Worm (Caenorhabditis elegans) whole organism, midembryonic: Measurements from ENCODE around the gene unc-1.

ENCODE experiments used
- T22C8.4 ChIP-seq: fragments of 200-800 bp; sonication (Bioruptor generic); IDR thresholded peaks from 2 replicates; pipeline ENCODE4 v1.3.6; 2022; ENCODE audit warnings: missing genetic modification characterization, missing compliant biosample characterization
- cog-1 ChIP-seq: sonication (generic microtip); optimal IDR thresholded peaks from 2 replicates; lab custom pipeline; 2016; ENCODE audit warnings: missing genetic modification characterization, missing compliant biosample characterization
- flt-1 ChIP-seq: fragments of 200-800 bp; sonication (Bioruptor generic); IDR thresholded peaks from 2 replicates; pipeline ENCODE4 v1.3.6; 2022; ENCODE audit warnings: missing genetic modification characterization, missing compliant biosample characterization
- klf-2 ChIP-seq: fragments of 200-800 bp; sonication (Bioruptor generic); conservative IDR thresholded peaks from 2 replicates; pipeline ENCODE4 v1.3.6; 2022; ENCODE audit warnings: missing genetic modification reagents, missing genetic modification characterization, missing compliant biosample characterization
- med-1 ChIP-seq: sonication (generic microtip); optimal IDR thresholded peaks from 2 replicates; lab custom pipeline; 2017; ENCODE audit warnings: missing genetic modification characterization, mild to moderate bottlenecking, missing compliant biosample characterization, antibody characterized with exemption, missing genetic modification reagents; ENCODE audit not compliant: insufficient read depth
- ref-1 ChIP-seq: fragments of 200-800 bp; sonication (Bioruptor generic); conservative IDR thresholded peaks from 2 replicates; pipeline ENCODE4 v1.3.6; 2022; ENCODE audit warnings: missing genetic modification reagents, missing genetic modification characterization, missing compliant biosample characterization
- tab-1 ChIP-seq: fragments of 200-800 bp; sonication (Bioruptor generic); IDR thresholded peaks from 2 replicates; pipeline ENCODE4 v1.3.6; 2022; ENCODE audit warnings: missing genetic modification characterization, missing compliant biosample characterization
- ztf-23 ChIP-seq: fragments of 200-800 bp; sonication (Bioruptor generic); IDR thresholded peaks from 2 replicates; pipeline ENCODE4 v1.3.6; 2022; ENCODE audit warnings: missing genetic modification reagents, missing genetic modification characterization, missing compliant biosample characterization
- ztf-29 ChIP-seq: fragments of 200-800 bp; sonication (Bioruptor generic); IDR thresholded peaks from 2 replicates; pipeline ENCODE4 v1.3.6; 2022; ENCODE audit warnings: missing genetic modification reagents, missing genetic modification characterization, missing compliant biosample characterization

Gene unc-1

ce11 chrX:1064064-1064463 lies 1.8 kb upstream of the unc-1 start:
- TF ChIP-seq tab-1 (GFP tag; lab: Robert Waterston, UW) (no peak), T22C8.4 (GFP tag; lab: Robert Waterston, UW) (no peak), med-1 (no peak), flt-1 (GFP tag; lab: Robert Waterston, UW) (no peak), ztf-23 (no peak), cog-1 (tag; lab: Kevin White, UChicago) (no peak), ref-1 (no peak), klf-2 (GFP tag; lab: Robert Waterston, UW) (no peak), ztf-29 (no peak)

- TF ChIP-seq ztf-29: no peak
- no peak for TF ChIP-seq tab-1 (GFP tag; lab: Robert Waterston, UW)
- TF ChIP-seq flt-1 (GFP tag; lab: Robert Waterston, UW): no peak
- no peak for TF ChIP-seq ref-1
Measured at ce11 chrX:1060705-1061104, 1.5 kb downstream of the unc-1 start.

- no peak for TF ChIP-seq ztf-29
- no peak for TF ChIP-seq cog-1 (tag; lab: Kevin White, UChicago)
- no peak for TF ChIP-seq tab-1 (GFP tag; lab: Robert Waterston, UW)
- no peak for TF ChIP-seq med-1
- no peak for TF ChIP-seq flt-1 (GFP tag; lab: Robert Waterston, UW)
- no peak for TF ChIP-seq T22C8.4 (GFP tag; lab: Robert Waterston, UW)
- TF ChIP-seq klf-2 (GFP tag; lab: Robert Waterston, UW): no peak
- TF ChIP-seq ztf-23: no peak
- no peak for TF ChIP-seq ref-1
Measured at ce11 chrX:1057821-1058377, 4.4 kb downstream of the unc-1 start.

- TF ChIP-seq tab-1 (GFP tag; lab: Robert Waterston, UW): no peak
- TF ChIP-seq flt-1 (GFP tag; lab: Robert Waterston, UW): no peak
- TF ChIP-seq ref-1: no peak
- TF ChIP-seq T22C8.4 (GFP tag; lab: Robert Waterston, UW): no peak
- TF ChIP-seq med-1: no peak
Measured at ce11 chrX:1053929-1054328, 8.3 kb downstream of the unc-1 start, which contains the start of gene ncs-3. Gene ncs-3 (plus strand): TSS chrX:1054081.

- TF ChIP-seq tab-1 (GFP tag; lab: Robert Waterston, UW) (no peak), ref-1 (no peak), med-1 (no peak), cog-1 (tag; lab: Kevin White, UChicago) (no peak), ztf-23 (no peak), klf-2 (GFP tag; lab: Robert Waterston, UW) (no peak), ztf-29 (no peak), T22C8.4 (GFP tag; lab: Robert Waterston, UW) (no peak), flt-1 (GFP tag; lab: Robert Waterston, UW) (no peak)
Measured at ce11 chrX:1052960-1053359, 9.3 kb downstream of the unc-1 start.

- TF ChIP-seq klf-2 (GFP tag; lab: Robert Waterston, UW) (no peak), flt-1 (GFP tag; lab: Robert Waterston, UW) (no peak), ztf-23 (no peak), ztf-29 (no peak), ref-1 (no peak), cog-1 (tag; lab: Kevin White, UChicago) (no peak), tab-1 (GFP tag; lab: Robert Waterston, UW) (no peak), med-1 (no peak), T22C8.4 (GFP tag; lab: Robert Waterston, UW) (no peak)
Measured at ce11 chrX:1051041-1051440, 11.2 kb downstream of the unc-1 start.

ce11 chrX:1046156-1046831 lies 16.0 kb downstream of the unc-1 start, which contains the start of gene vpat-1:
Gene vpat-1 (minus strand): TSS chrX:1046206.
- TF ChIP-seq cog-1 (tag; lab: Kevin White, UChicago) (no peak), flt-1 (GFP tag; lab: Robert Waterston, UW) (no peak), T22C8.4 (GFP tag; lab: Robert Waterston, UW) (no peak), med-1 (no peak), ref-1 (no peak), ztf-29 (no peak), ztf-23 (no peak), tab-1 (GFP tag; lab: Robert Waterston, UW) (no peak), klf-2 (GFP tag; lab: Robert Waterston, UW) (no peak)

ce11 chrX:1044327-1044726 lies 17.9 kb downstream of the unc-1 start:
- TF ChIP-seq ref-1 (no peak), tab-1 (GFP tag; lab: Robert Waterston, UW) (no peak), cog-1 (tag; lab: Kevin White, UChicago) (no peak), T22C8.4 (GFP tag; lab: Robert Waterston, UW) (no peak)

- no peak for TF ChIP-seq med-1
- no peak for TF ChIP-seq T22C8.4 (GFP tag; lab: Robert Waterston, UW)
- TF ChIP-seq flt-1 (GFP tag; lab: Robert Waterston, UW): no peak
- no peak for TF ChIP-seq ztf-23
Measured at ce11 chrX:1038347-1038746, 23.9 kb downstream of the unc-1 start, which contains the start of gene F55A4.7. Gene F55A4.7 (minus strand): TSS chrX:1038447.

- TF ChIP-seq T22C8.4 (GFP tag; lab: Robert Waterston, UW) (peak; percentile 39; the same call in 1 of the 2 replicates), flt-1 (GFP tag; lab: Robert Waterston, UW) (0 out of 2 replicates have a peak, but pooled peaks have one; percentile 37), tab-1 (GFP tag; lab: Robert Waterston, UW) (0 out of 2 replicates have a peak, but pooled peaks have one; percentile 33), klf-2 (GFP tag; lab: Robert Waterston, UW) (no peak), med-1 (no peak), ref-1 (no peak), cog-1 (tag; lab: Kevin White, UChicago) (no peak), ztf-29 (no peak), ztf-23 (no peak)
Measured at ce11 chrX:1035039-1035598, 27.1 kb downstream of the unc-1 start, which contains the start of the genes stau-1 and sec-22. Gene stau-1 (minus strand): TSS chrX:1035286. Gene sec-22 (plus strand): TSS chrX:1035548.
